Comparison of ENCODE assay signal across 1 fruit fly cellular context in genomic region chr2L:10408122-10408576, dm6.
TF ChIP-seq lines count a peak whose summit lies in the region.

Gene Ip259 (plus strand): TSS chr2L:10408352.
Gene RpS27A (plus strand): TSS chr2L:10408352.

TF ChIP-seq in whole organism, embryonic, 481 proteins besides CTCF, POLR2A, EP300 and RAD21 (continued from another document):
- TF ChIP-seq D19A (tag; optimal IDR thresholded peaks at IDR 0.05; lab: Kevin White, UChicago) (peak; percentile 45), Meics (GFP tag; optimal IDR thresholded peaks at IDR 0.05; lab: Kevin White, UChicago) (peak; percentile 91), gcm (GFP tag; optimal IDR thresholded peaks at IDR 0.05; lab: Kevin White, UChicago) (no peak), sna (GFP tag; IDR thresholded peaks at IDR 0.05; lab: Robert Waterston, UW; ENCODE audit: partially characterized antibody) (no peak), Trl (optimal IDR thresholded peaks at IDR 0.05; lab: Kevin White, UChicago) (no peak), Trl (GFP tag; optimal IDR thresholded peaks at IDR 0.05; lab: Kevin White, UChicago) (peak; percentile 78), CG11093 (GFP tag; IDR thresholded peaks at IDR 0.05; lab: Robert Waterston, UW) (no peak), slbo (GFP tag; IDR thresholded peaks at IDR 0.05; lab: Robert Waterston, UW) (peak; percentile 72), tll (GFP tag; optimal IDR thresholded peaks at IDR 0.05; lab: Kevin White, UChicago) (no peak), CG14710 (tag; optimal IDR thresholded peaks at IDR 0.05; lab: Kevin White, UChicago) (peak; percentile 73), Oli (tag; optimal IDR thresholded peaks at IDR 0.05; lab: Kevin White, UChicago) (no peak), C15 (GFP tag; IDR thresholded peaks at IDR 0.05; lab: Robert Waterston, UW) (peak; percentile 65; the same call in 2 of the 3 replicates), CG10366 (GFP tag; IDR thresholded peaks at IDR 0.05; lab: Robert Waterston, UW) (no peak; the same call in 1 of the 2 replicates), CG6689 (GFP tag; IDR thresholded peaks at IDR 0.05; lab: Robert Waterston, UW) (peak; percentile 59), CG1233 (GFP tag; optimal IDR thresholded peaks at IDR 0.05; lab: Kevin White, UChicago) (peak; percentile 89), CG15601 (tag; optimal IDR thresholded peaks at IDR 0.05; lab: Kevin White, UChicago) (peak; percentile 55), CG15514 (GFP tag; optimal IDR thresholded peaks at IDR 0.05; lab: Kevin White, UChicago) (peak; percentile 92), psq (GFP tag; optimal IDR thresholded peaks at IDR 0.05; lab: Kevin White, UChicago) (peak; percentile 27), stwl (tag; optimal IDR thresholded peaks at IDR 0.05; lab: Kevin White, UChicago) (peak; percentile 30), CG18619 (GFP tag; optimal IDR thresholded peaks at IDR 0.05; lab: Kevin White, UChicago) (peak; percentile 84), Fer2 (tag; optimal IDR thresholded peaks at IDR 0.05; lab: Kevin White, UChicago) (peak; percentile 62), CrebB (tag; optimal IDR thresholded peaks at IDR 0.05; lab: Kevin White, UChicago) (peak; percentile 73), dati (GFP tag; IDR thresholded peaks at IDR 0.05; lab: Robert Waterston, UW) (peak; percentile 58), CG33213 (GFP tag; optimal IDR thresholded peaks at IDR 0.05; lab: Kevin White, UChicago) (peak; percentile 88), CG4328 (GFP tag; optimal IDR thresholded peaks at IDR 0.05; lab: Kevin White, UChicago) (peak; percentile 73), gfzf (GFP tag; optimal IDR thresholded peaks at IDR 0.05; lab: Kevin White, UChicago) (peak; percentile 2), NK7.1 (GFP tag; optimal IDR thresholded peaks at IDR 0.05; lab: Kevin White, UChicago) (peak; percentile 44), CG31224 (GFP tag; IDR thresholded peaks at IDR 0.05; lab: Robert Waterston, UW) (peak; percentile 62), bbx (GFP tag; IDR thresholded peaks at IDR 0.05; lab: Robert Waterston, UW; ENCODE audit: partially characterized antibody) (peak; percentile 34; the same call in 1 of the 2 replicates), ranshi (GFP tag; IDR thresholded peaks at IDR 0.05; lab: Robert Waterston, UW) (no peak; the same call in 1 of the 2 replicates), CG17328 (GFP tag; IDR thresholded peaks at IDR 0.05; lab: Robert Waterston, UW) (peak; percentile 87), Abd-B (GFP tag; optimal IDR thresholded peaks at IDR 0.05; lab: Kevin White, UChicago) (no peak), Opbp (GFP tag; IDR thresholded peaks at IDR 0.05; lab: Robert Waterston, UW; ENCODE audit: partially characterized antibody) (no peak; the same call in 2 of the 3 replicates), CG18262 (tag; optimal IDR thresholded peaks at IDR 0.05; lab: Kevin White, UChicago) (peak; percentile 54), da (GFP tag; optimal IDR thresholded peaks at IDR 0.05; lab: Kevin White, UChicago) (peak; percentile 95), CG17912 (GFP tag; optimal IDR thresholded peaks at IDR 0.05; lab: Kevin White, UChicago) (peak; percentile 80), CG8924 (tag; optimal IDR thresholded peaks at IDR 0.05; lab: Kevin White, UChicago) (peak; percentile 61), CG15479 (GFP tag; optimal IDR thresholded peaks at IDR 0.05; lab: Kevin White, UChicago) (no peak), pnt (GFP tag; optimal IDR thresholded peaks at IDR 0.05; lab: Kevin White, UChicago) (no peak), CG2199 (GFP tag; IDR thresholded peaks at IDR 0.05; lab: Robert Waterston, UW) (no peak), Sin3A (optimal IDR thresholded peaks at IDR 0.05; lab: Kevin White, UChicago) (no peak), usp (GFP tag; optimal IDR thresholded peaks at IDR 0.05; lab: Kevin White, UChicago) (no peak)
